Fruit fly (Drosophila melanogaster) whole organism, embryonic: ENCODE measurements around the gene NaPi-III.
A peak's percentile ranks its signal among the peaks of the same experiment; 100 is the strongest.

Experiments
- Bdp1 ChIP-seq: fragments of 200-800 bp; sonication (Bioruptor generic); optimal IDR thresholded peaks from 3 replicates; lab custom pipeline; 2016; ENCODE audit warnings: missing biosample characterization, missing genetic modification characterization
- Bgb ChIP-seq: fragments of 200-800 bp; sonication (Bioruptor generic); IDR thresholded peaks from 2 replicates; pipeline ENCODE4 v1.3.6; 2022; ENCODE audit warnings: missing biosample characterization, missing genetic modification characterization; ENCODE audit not compliant: partially characterized antibody
- C15 ChIP-seq: fragments of 200-800 bp; sonication (Bioruptor generic); IDR thresholded peaks from 3 replicates; pipeline ENCODE4 v1.3.6; 2022; ENCODE audit warnings: missing biosample characterization, missing genetic modification characterization
- CG10321 ChIP-seq: fragments of 200-800 bp; sonication (Bioruptor generic); IDR thresholded peaks from 2 replicates; pipeline ENCODE4 v1.3.6; 2022; ENCODE audit warnings: missing biosample characterization, missing genetic modification characterization
- CG11696 ChIP-seq: fragments of 200-800 bp; sonication (Bioruptor generic); IDR thresholded peaks from 2 replicates; pipeline ENCODE4 v1.3.6; 2022; ENCODE audit warnings: missing biosample characterization, missing genetic modification characterization
- CG12659 ChIP-seq: fragments of 200-800 bp; sonication (Bioruptor generic); optimal IDR thresholded peaks from 3 replicates; lab custom pipeline; 2017; ENCODE audit warnings: mild to moderate bottlenecking, missing biosample characterization, missing genetic modification reagents, missing genetic modification characterization
- CG14710 ChIP-seq: fragments of 200-800 bp; sonication (Bioruptor generic); optimal IDR thresholded peaks from 3 replicates; lab custom pipeline; 2019; ENCODE audit warnings: missing biosample characterization, mild to moderate bottlenecking, missing genetic modification characterization, moderate library complexity
- CG1603 ChIP-seq: fragments of 200-800 bp; sonication (Bioruptor generic); optimal IDR thresholded peaks from 2 replicates; lab custom pipeline; 2019; ENCODE audit warnings: missing biosample characterization, mild to moderate bottlenecking, missing genetic modification characterization, moderate library complexity
- CG16779 ChIP-seq: fragments of 200-800 bp; sonication (Bioruptor generic); IDR thresholded peaks from 2 replicates; pipeline ENCODE4 v1.3.6; 2022; ENCODE audit warnings: missing biosample characterization, missing genetic modification characterization
- CG2199 ChIP-seq: fragments of 200-800 bp; sonication (Bioruptor generic); IDR thresholded peaks from 3 replicates; pipeline ENCODE4 v1.3.6; 2022; ENCODE audit warnings: missing biosample characterization, missing genetic modification characterization
- CG30020 ChIP-seq: fragments of 200-800 bp; optimal IDR thresholded peaks from 2 replicates; lab custom pipeline; 2019; ENCODE audit warnings: missing biosample characterization, mild to moderate bottlenecking, missing genetic modification characterization, moderate library complexity
- CG30403 ChIP-seq: fragments of 200-800 bp; sonication (Bioruptor generic); optimal IDR thresholded peaks from 3 replicates; lab custom pipeline; 2016; ENCODE audit warnings: missing biosample characterization, missing genetic modification characterization
- CG3407 ChIP-seq: fragments of 200-800 bp; sonication (Bioruptor generic); optimal IDR thresholded peaks from 2 replicates; lab custom pipeline; 2018; ENCODE audit warnings: missing biosample characterization, mild to moderate bottlenecking, missing genetic modification characterization
- CG3838 ChIP-seq: fragments of 200-800 bp; sonication (Bioruptor generic); optimal IDR thresholded peaks from 3 replicates; lab custom pipeline; 2016; ENCODE audit warnings: missing biosample characterization, missing genetic modification characterization
- CG42726 ChIP-seq: fragments of 200-800 bp; sonication (Bioruptor generic); IDR thresholded peaks from 2 replicates; pipeline ENCODE4 v1.3.6; 2022; ENCODE audit warnings: missing biosample characterization, missing genetic modification characterization; ENCODE audit not compliant: partially characterized antibody
- CG6175 ChIP-seq: fragments of 200-800 bp; sonication (Bioruptor generic); IDR thresholded peaks from 3 replicates; pipeline ENCODE4 v1.3.6; 2022; ENCODE audit warnings: missing biosample characterization, missing genetic modification characterization
- CG6765 ChIP-seq: fragments of 200-800 bp; sonication (Bioruptor generic); optimal IDR thresholded peaks from 3 replicates; lab custom pipeline; 2017; ENCODE audit warnings: missing biosample characterization, mild to moderate bottlenecking, missing genetic modification characterization
- CG7745 ChIP-seq: fragments of 200-800 bp; sonication (Bioruptor generic); optimal IDR thresholded peaks from 2 replicates; lab custom pipeline; 2018; ENCODE audit warnings: missing biosample characterization, mild to moderate bottlenecking, missing genetic modification characterization, moderate library complexity
- CG8478 ChIP-seq: fragments of >200 bp; optimal IDR thresholded peaks from 2 replicates; lab custom pipeline; 2018
- CHES-1-like ChIP-seq: fragments of 200-800 bp; sonication (Bioruptor generic); optimal IDR thresholded peaks from 2 replicates; lab custom pipeline; 2016; ENCODE audit warnings: missing biosample characterization, missing genetic modification characterization
- Deaf1 ChIP-seq: fragments of 200-800 bp; optimal IDR thresholded peaks from 3 replicates; lab custom pipeline; 2019; ENCODE audit warnings: missing biosample characterization, mild to moderate bottlenecking, missing genetic modification characterization, moderate library complexity
- Dp ChIP-seq: fragments of 200-800 bp; sonication (Bioruptor generic); optimal IDR thresholded peaks from 2 replicates; lab custom pipeline; 2018; ENCODE audit warnings: missing biosample characterization, mild to moderate bottlenecking, missing genetic modification characterization, moderate library complexity
- E2f2 ChIP-seq: fragments of 200-800 bp; sonication (Bioruptor generic); IDR thresholded peaks from 2 replicates; pipeline ENCODE4 v1.3.6; 2022; ENCODE audit warnings: missing biosample characterization, missing genetic modification characterization
- Hey ChIP-seq: fragments of 200-800 bp; sonication (Bioruptor generic); optimal IDR thresholded peaks from 3 replicates; lab custom pipeline; 2018; ENCODE audit warnings: missing biosample characterization, mild to moderate bottlenecking, missing genetic modification characterization
- Hr51 ChIP-seq, 2 experiments: fragments of 200-800 bp; sonication (Bioruptor generic); optimal IDR thresholded peaks; 2 replicates in 1 of 2; 3 replicates in 1 of 2; lab custom pipeline; 2016 to 2018; ENCODE audit warnings: missing biosample characterization in 2 of 2, missing genetic modification characterization in 2 of 2, mild to moderate bottlenecking in 1 of 2, moderate library complexity in 1 of 2
- Mad ChIP-seq: fragments of 200-800 bp; sonication (Bioruptor generic); optimal IDR thresholded peaks from 2 replicates; lab custom pipeline; 2016; ENCODE audit warnings: missing biosample characterization, missing genetic modification characterization
- Med ChIP-seq: fragments of 200-800 bp; sonication (Bioruptor generic); peaks from one replicate; lab custom pipeline; 2016; ENCODE audit warnings: missing biosample characterization, missing genetic modification characterization, mild to moderate bottlenecking, inconsistent platforms, moderate library complexity
- Opbp ChIP-seq: fragments of 200-800 bp; sonication (Bioruptor generic); IDR thresholded peaks from 3 replicates; pipeline ENCODE4 v1.3.6; 2022; ENCODE audit warnings: missing biosample characterization, missing genetic modification characterization; ENCODE audit not compliant: partially characterized antibody
- Pdp1 ChIP-seq, 2 experiments: fragments of 200-800 bp; sonication (Bioruptor generic); optimal IDR thresholded peaks; 3 replicates each; lab custom pipeline; 2016; ENCODE audit warnings: missing biosample characterization in 2 of 2, missing genetic modification characterization in 2 of 2, mild to moderate bottlenecking in 1 of 2, moderate library complexity in 1 of 2
- Xrp1 ChIP-seq: fragments of 200-800 bp; sonication (Bioruptor generic); IDR thresholded peaks from 2 replicates; pipeline ENCODE4 v1.3.6; 2022; ENCODE audit warnings: missing biosample characterization, missing genetic modification characterization
- ab ChIP-seq: fragments of 200-800 bp; sonication (Bioruptor generic); optimal IDR thresholded peaks from 2 replicates; lab custom pipeline; 2016; ENCODE audit warnings: missing biosample characterization, missing genetic modification characterization
- aop ChIP-seq: fragments of 200-800 bp; sonication (Bioruptor generic); IDR thresholded peaks from 2 replicates; pipeline ENCODE4 v1.3.6; 2022; ENCODE audit warnings: missing biosample characterization, missing genetic modification characterization
- ap ChIP-seq: fragments of 200-800 bp; sonication (Bioruptor generic); IDR thresholded peaks from 2 replicates; pipeline ENCODE4 v1.3.6; 2022; ENCODE audit warnings: missing biosample characterization, missing genetic modification characterization
- crol ChIP-seq: fragments of 200-800 bp; sonication (Bioruptor generic); IDR thresholded peaks from 2 replicates; pipeline ENCODE4 v1.3.6; 2022; ENCODE audit warnings: missing biosample characterization, missing genetic modification characterization
- dm ChIP-seq: fragments of 200-800 bp; sonication (Bioruptor generic); optimal IDR thresholded peaks from 3 replicates; lab custom pipeline; 2016; ENCODE audit warnings: missing biosample characterization, missing genetic modification characterization
- dysf ChIP-seq: fragments of 200-800 bp; sonication (Bioruptor generic); IDR thresholded peaks from 3 replicates; pipeline ENCODE4 v1.3.6; 2022; ENCODE audit warnings: missing biosample characterization, missing genetic modification characterization
- ftz-f1 ChIP-seq: fragments of 200-800 bp; sonication (Bioruptor generic); optimal IDR thresholded peaks from 2 replicates; lab custom pipeline; 2016; ENCODE audit warnings: missing biosample characterization, missing genetic modification characterization
- gsb ChIP-seq: fragments of 200-800 bp; sonication (Bioruptor generic); IDR thresholded peaks from 2 replicates; pipeline ENCODE4 v1.3.6; 2022; ENCODE audit warnings: missing biosample characterization, missing genetic modification characterization
- lov ChIP-seq, 2 experiments: fragments of 200-800 bp in 1 of 2; fragments of >200 bp in 1 of 2; sonication (Bioruptor generic) in 1 of 2; IDR thresholded peaks in 1 of 2; optimal IDR thresholded peaks in 1 of 2; 2 replicates in 1 of 2; 3 replicates in 1 of 2; pipeline versions ENCODE4 v1.3.6 to Lab custom; 2017 to 2022; ENCODE audit warnings: missing biosample characterization in 1 of 2, missing genetic modification characterization in 1 of 2
- phol ChIP-seq: fragments of 200-800 bp; sonication (Bioruptor generic); optimal IDR thresholded peaks from 3 replicates; lab custom pipeline; 2018; ENCODE audit warnings: missing biosample characterization, mild to moderate bottlenecking, missing genetic modification characterization, moderate library complexity
- salm ChIP-seq: fragments of 200-800 bp; sonication (Bioruptor generic); optimal IDR thresholded peaks from 2 replicates; lab custom pipeline; 2018; ENCODE audit warnings: missing biosample characterization, mild to moderate bottlenecking, missing genetic modification characterization
- sd ChIP-seq: fragments of 200-800 bp; sonication (Bioruptor generic); optimal IDR thresholded peaks from 3 replicates; lab custom pipeline; 2018; ENCODE audit warnings: missing biosample characterization, mild to moderate bottlenecking, missing genetic modification characterization, moderate library complexity
- sens ChIP-seq: fragments of 200-800 bp; sonication (Bioruptor generic); peaks from one replicate; lab custom pipeline; 2016; ENCODE audit warnings: missing biosample characterization, missing genetic modification characterization
- stwl ChIP-seq: fragments of 200-800 bp; sonication (Bioruptor generic); optimal IDR thresholded peaks from 3 replicates; lab custom pipeline; 2018; ENCODE audit warnings: missing biosample characterization, mild to moderate bottlenecking, missing genetic modification characterization, moderate library complexity
- tll ChIP-seq, 2 experiments: fragments of 200-800 bp in 1 of 2; fragments of >200 bp in 1 of 2; sonication (Bioruptor generic) in 1 of 2; optimal IDR thresholded peaks; 2 replicates each; lab custom pipeline; 2017 to 2019; ENCODE audit warnings: missing biosample characterization in 2 of 2, missing genetic modification characterization in 2 of 2, mild to moderate bottlenecking in 1 of 2, moderate library complexity in 1 of 2
- unpg ChIP-seq: fragments of 200-800 bp; sonication (Bioruptor generic); optimal IDR thresholded peaks from 3 replicates; lab custom pipeline; 2018; ENCODE audit warnings: missing biosample characterization, mild to moderate bottlenecking, missing genetic modification characterization, moderate library complexity

The NaPi-III gene

dm6 chr3L:11109454-11109853 lies 13.7 kb upstream of the NaPi-III start, which contains the start of the genes CG34012 and emei (continued):
- TF ChIP-seq E2f2 (GFP tag; lab: Robert Waterston, UW) (peak; percentile 88), CG3407 (no peak), CG30403 (GFP tag; lab: Kevin White, UChicago) (no peak), gsb (no peak), C15 (no peak), ap (GFP tag; lab: Robert Waterston, UW) (no peak), sens (GFP tag; lab: Kevin White, UChicago) (no peak), Pdp1 (GFP tag; optimal IDR thresholded peaks at IDR 0.05; lab: Kevin White, UChicago) (peak in 1 of 2 experiments; percentile 6)

dm6 chr3L:11112427-11112826 lies 10.7 kb upstream of the NaPi-III start:
- TF ChIP-seq CG42726, result 0 out of 2 replicates have a peak, but pooled peaks have one; percentile 10
- TF ChIP-seq dysf (GFP tag; lab: Robert Waterston, UW), result 0 out of 3 replicates have a peak, but pooled peaks have one; percentile 28
- peak; percentile 59 for TF ChIP-seq Med
- TF ChIP-seq CHES-1-like (GFP tag; lab: Kevin White, UChicago), result no peak
- TF ChIP-seq Opbp, result 0 out of 3 replicates have a peak, but pooled peaks have one; percentile 15
- TF ChIP-seq ftz-f1, result peak; percentile 57
- TF ChIP-seq Bgb (GFP tag; lab: Robert Waterston, UW), result 0 out of 2 replicates have a peak, but pooled peaks have one; percentile 18
- TF ChIP-seq Hr51 (GFP tag; optimal IDR thresholded peaks at IDR 0.05; lab: Kevin White, UChicago), result no peak
- 0 out of 3 replicates have a peak, but pooled peaks have one; percentile 28 for TF ChIP-seq CG6175
- TF ChIP-seq crol (GFP tag; lab: Robert Waterston, UW), result peak; percentile 38; the same call in 1 of the 2 replicates
- TF ChIP-seq tll (GFP tag; optimal IDR thresholded peaks at IDR 0.05; lab: Kevin White, UChicago), result no peak
- no peak for TF ChIP-seq lov (optimal IDR thresholded peaks at IDR 0.05; lab: Kevin White, UChicago)
- 0 out of 3 replicates have a peak, but pooled peaks have one; percentile 27 for TF ChIP-seq lov (GFP tag; IDR thresholded peaks at IDR 0.05; lab: Robert Waterston, UW)
- 0 out of 2 replicates have a peak, but pooled peaks have one; percentile 43 for TF ChIP-seq CG10321
- no peak for TF ChIP-seq Xrp1 (GFP tag; lab: Robert Waterston, UW)
- peak; percentile 8 for TF ChIP-seq Deaf1
- no peak for TF ChIP-seq CG3838
- TF ChIP-seq CG7745 (tag; lab: Kevin White, UChicago), result no peak
- TF ChIP-seq CG2199 (GFP tag; lab: Robert Waterston, UW), result 0 out of 3 replicates have a peak, but pooled peaks have one; percentile 24
- 0 out of 2 replicates have a peak, but pooled peaks have one; percentile 16 for TF ChIP-seq CG11696
- TF ChIP-seq aop (GFP tag; lab: Robert Waterston, UW), result 0 out of 2 replicates have a peak, but pooled peaks have one; percentile 25
- TF ChIP-seq Dp (GFP tag; lab: Kevin White, UChicago), result no peak
- TF ChIP-seq CG16779 (GFP tag; lab: Robert Waterston, UW), result 0 out of 2 replicates have a peak, but pooled peaks have one; percentile 52
- TF ChIP-seq CG8478 (lab: Kevin White, UChicago), result peak; percentile 55
- TF ChIP-seq unpg (GFP tag; lab: Kevin White, UChicago), result no peak

dm6 chr3L:11113198-11114197 lies 9.7 kb upstream of the NaPi-III start, which contains the start of gene Sod1:
Gene Sod1 (minus strand): TSS chr3L:11113740.
- peak; percentile 27 for TF ChIP-seq CG1603 (tag; lab: Kevin White, UChicago)
- TF ChIP-seq ab (GFP tag; lab: Kevin White, UChicago), result no peak
- TF ChIP-seq Bdp1 (GFP tag; lab: Kevin White, UChicago), result no peak
- TF ChIP-seq CG14710, result peak; percentile 28
- TF ChIP-seq sd (tag; lab: Kevin White, UChicago), result peak; percentile 24
- no peak for TF ChIP-seq Mad (GFP tag; lab: Kevin White, UChicago)
- peak; percentile 10 for TF ChIP-seq CG30020 (tag; lab: Kevin White, UChicago)
- TF ChIP-seq salm (tag; lab: Kevin White, UChicago), result no peak
- peak; percentile 21 for TF ChIP-seq CG6765
- peak; percentile 15 for TF ChIP-seq dm (GFP tag; lab: Kevin White, UChicago)
- peak; percentile 8 for TF ChIP-seq phol (tag; lab: Kevin White, UChicago)
- TF ChIP-seq CG12659 (GFP tag; lab: Kevin White, UChicago), result peak; percentile 34
- TF ChIP-seq Hey (tag; lab: Kevin White, UChicago), result no peak
- peak; percentile 57 for TF ChIP-seq stwl (tag; lab: Kevin White, UChicago)
